Fruit fly (Drosophila melanogaster) whole organism, embryonic: ENCODE results near the gene CG11737.

Source experiments
- Abd-B ChIP-seq: fragments of 200-800 bp; sonication (Bioruptor generic); optimal IDR thresholded peaks from 2 replicates; lab custom pipeline; 2018; ENCODE audit warnings: missing biosample characterization, mild to moderate bottlenecking, missing genetic modification characterization, moderate library complexity
- Asciz ChIP-seq: fragments of 200-800 bp; sonication (Bioruptor generic); optimal IDR thresholded peaks from 2 replicates; lab custom pipeline; 2017; ENCODE audit warnings: missing biosample characterization, mild to moderate bottlenecking, missing genetic modification characterization, missing genetic modification reagents
- Atf-2 ChIP-seq: fragments of 200-800 bp; sonication (Bioruptor generic); optimal IDR thresholded peaks from 2 replicates; lab custom pipeline; 2016; ENCODE audit warnings: missing biosample characterization, missing genetic modification characterization
- Bteb2 ChIP-seq: fragments of 200-800 bp; sonication (Bioruptor generic); optimal IDR thresholded peaks from 2 replicates; lab custom pipeline; 2016; ENCODE audit warnings: missing biosample characterization, missing genetic modification characterization
- CG10366 ChIP-seq: fragments of 200-800 bp; sonication (Bioruptor generic); IDR thresholded peaks from 2 replicates; pipeline ENCODE4 v1.3.6; 2022; ENCODE audit warnings: missing biosample characterization, missing genetic modification characterization
- CG12155 ChIP-seq: fragments of 200-800 bp; sonication (Bioruptor generic); optimal IDR thresholded peaks from 3 replicates; lab custom pipeline; 2016; ENCODE audit warnings: missing biosample characterization, missing genetic modification characterization
- CG12659 ChIP-seq: fragments of 200-800 bp; sonication (Bioruptor generic); optimal IDR thresholded peaks from 3 replicates; lab custom pipeline; 2017; ENCODE audit warnings: mild to moderate bottlenecking, missing biosample characterization, missing genetic modification reagents, missing genetic modification characterization
- CG13287 ChIP-seq: fragments of 200-800 bp; sonication (Bioruptor generic); IDR thresholded peaks from 2 replicates; pipeline ENCODE4 v1.3.6; 2022; ENCODE audit warnings: missing biosample characterization, missing genetic modification characterization; ENCODE audit not compliant: partially characterized antibody
- CG15696 ChIP-seq: fragments of 200-800 bp; sonication (Bioruptor generic); optimal IDR thresholded peaks from 2 replicates; lab custom pipeline; 2019; ENCODE audit warnings: missing biosample characterization, mild to moderate bottlenecking, missing genetic modification characterization, moderate library complexity
- CG1602 ChIP-seq: fragments of 200-800 bp; sonication (Bioruptor generic); optimal IDR thresholded peaks from 3 replicates; lab custom pipeline; 2016; ENCODE audit warnings: missing biosample characterization, missing genetic modification characterization
- CG16779 ChIP-seq: fragments of 200-800 bp; sonication (Bioruptor generic); IDR thresholded peaks from 2 replicates; pipeline ENCODE4 v1.3.6; 2022; ENCODE audit warnings: missing biosample characterization, missing genetic modification characterization
- CG18262 ChIP-seq: fragments of 200-800 bp; optimal IDR thresholded peaks from 3 replicates; lab custom pipeline; 2019; ENCODE audit warnings: missing biosample characterization, mild to moderate bottlenecking, missing genetic modification characterization, moderate library complexity
- CG2202 ChIP-seq: fragments of 200-800 bp; sonication (Bioruptor generic); optimal IDR thresholded peaks from 2 replicates; lab custom pipeline; 2018; ENCODE audit warnings: missing biosample characterization, mild to moderate bottlenecking, missing genetic modification characterization
- CG2875 ChIP-seq: fragments of 200-800 bp; sonication (Bioruptor generic); optimal IDR thresholded peaks from 2 replicates; lab custom pipeline; 2017; ENCODE audit warnings: missing biosample characterization, mild to moderate bottlenecking, missing genetic modification characterization, missing genetic modification reagents
- CG30403 ChIP-seq: fragments of 200-800 bp; sonication (Bioruptor generic); optimal IDR thresholded peaks from 3 replicates; lab custom pipeline; 2016; ENCODE audit warnings: missing biosample characterization, missing genetic modification characterization
- CG3281 ChIP-seq: fragments of 200-800 bp; sonication (Bioruptor generic); optimal IDR thresholded peaks from 3 replicates; lab custom pipeline; 2017; ENCODE audit warnings: missing biosample characterization, mild to moderate bottlenecking, missing genetic modification characterization
- CG4617 ChIP-seq: fragments of 200-800 bp; sonication (Bioruptor generic); optimal IDR thresholded peaks from 3 replicates; lab custom pipeline; 2016; ENCODE audit warnings: missing biosample characterization, missing genetic modification characterization, borderline replicate concordance
- CG6854 ChIP-seq: fragments of 200-800 bp; sonication (Bioruptor generic); optimal IDR thresholded peaks from 3 replicates; lab custom pipeline; 2017; ENCODE audit warnings: missing biosample characterization, mild to moderate bottlenecking, missing genetic modification characterization
- CG7745 ChIP-seq: fragments of 200-800 bp; sonication (Bioruptor generic); optimal IDR thresholded peaks from 2 replicates; lab custom pipeline; 2018; ENCODE audit warnings: missing biosample characterization, mild to moderate bottlenecking, missing genetic modification characterization, moderate library complexity
- CG8388 ChIP-seq: fragments of 200-800 bp; sonication (Bioruptor generic); optimal IDR thresholded peaks from 2 replicates; lab custom pipeline; 2019; ENCODE audit warnings: missing biosample characterization, mild to moderate bottlenecking, missing genetic modification characterization, moderate library complexity
- CG8924 ChIP-seq: fragments of 200-800 bp; optimal IDR thresholded peaks from 3 replicates; lab custom pipeline; 2019; ENCODE audit warnings: missing biosample characterization, mild to moderate bottlenecking, missing genetic modification characterization, moderate library complexity
- CG9797 ChIP-seq: fragments of 200-800 bp; sonication (Bioruptor generic); optimal IDR thresholded peaks from 3 replicates; lab custom pipeline; 2018; ENCODE audit warnings: missing biosample characterization, mild to moderate bottlenecking, missing genetic modification characterization
- CrebB ChIP-seq: fragments of 200-800 bp; sonication (Bioruptor generic); optimal IDR thresholded peaks from 3 replicates; lab custom pipeline; 2018; ENCODE audit warnings: missing biosample characterization, mild to moderate bottlenecking, missing genetic modification characterization
- D ChIP-seq, 2 experiments: fragments of 200-800 bp in 1 of 2; fragments of >200 bp in 1 of 2; sonication (Bioruptor generic) in 1 of 2; optimal IDR thresholded peaks; 2 replicates in 1 of 2; 3 replicates in 1 of 2; lab custom pipeline; 2017; ENCODE audit warnings: mild to moderate bottlenecking in 1 of 2, missing biosample characterization in 1 of 2, missing genetic modification characterization in 1 of 2, missing genetic modification reagents in 1 of 2
- Dbx ChIP-seq: fragments of 200-800 bp; sonication (Bioruptor generic); IDR thresholded peaks from 3 replicates; pipeline ENCODE4 v1.3.6; 2022; ENCODE audit warnings: missing biosample characterization, missing genetic modification characterization
- Deaf1 ChIP-seq: fragments of 200-800 bp; optimal IDR thresholded peaks from 3 replicates; lab custom pipeline; 2019; ENCODE audit warnings: missing biosample characterization, mild to moderate bottlenecking, missing genetic modification characterization, moderate library complexity
- Doc3 ChIP-seq: fragments of 200-800 bp; sonication (Bioruptor generic); IDR thresholded peaks from 3 replicates; pipeline ENCODE4 v1.3.6; 2022; ENCODE audit warnings: missing biosample characterization, missing genetic modification characterization; ENCODE audit not compliant: partially characterized antibody
- H15 ChIP-seq: fragments of 200-800 bp; sonication (Bioruptor generic); IDR thresholded peaks from 3 replicates; pipeline ENCODE4 v1.3.6; 2022; ENCODE audit warnings: missing biosample characterization, missing genetic modification characterization
- HHEX ChIP-seq: fragments of 200-800 bp; sonication (Bioruptor generic); optimal IDR thresholded peaks from 3 replicates; lab custom pipeline; 2017; ENCODE audit warnings: missing biosample characterization, mild to moderate bottlenecking, missing genetic modification characterization, missing genetic modification reagents
- HLH4C ChIP-seq: fragments of 200-800 bp; sonication (Bioruptor generic); IDR thresholded peaks from 3 replicates; pipeline ENCODE4 v1.3.6; 2022; ENCODE audit warnings: missing biosample characterization, missing genetic modification characterization; ENCODE audit not compliant: partially characterized antibody
- MTF-1 ChIP-seq: fragments of 200-800 bp; sonication (Bioruptor generic); optimal IDR thresholded peaks from 2 replicates; lab custom pipeline; 2018; ENCODE audit warnings: missing biosample characterization, mild to moderate bottlenecking, missing genetic modification characterization, borderline replicate concordance
- Myb ChIP-seq: fragments of 200-800 bp; sonication (Bioruptor generic); optimal IDR thresholded peaks from 2 replicates; lab custom pipeline; 2016; ENCODE audit warnings: missing biosample characterization, missing genetic modification characterization
- Neu2 ChIP-seq: fragments of 200-800 bp; sonication (Bioruptor generic); optimal IDR thresholded peaks from 3 replicates; lab custom pipeline; 2016; ENCODE audit warnings: missing biosample characterization, missing genetic modification characterization, borderline replicate concordance
- Nf-YC ChIP-seq: fragments of 200-800 bp; optimal IDR thresholded peaks from 3 replicates; lab custom pipeline; 2019; ENCODE audit warnings: missing biosample characterization, mild to moderate bottlenecking, missing genetic modification characterization, moderate library complexity
- Ptx1 ChIP-seq: fragments of 200-800 bp; sonication (Bioruptor generic); IDR thresholded peaks from 2 replicates; pipeline ENCODE4 v1.3.6; 2022; ENCODE audit warnings: missing biosample characterization, missing genetic modification characterization
- Trl ChIP-seq, 3 experiments: fragments of >200 bp in 2 of 3; fragments of 200-800 bp in 1 of 3; sonication (Bioruptor generic) in 1 of 3; optimal IDR thresholded peaks; 2 replicates in 1 of 3; 3 replicates in 2 of 3; lab custom pipeline; 2016 to 2017; ENCODE audit warnings: missing biosample characterization in 1 of 3, missing genetic modification characterization in 1 of 3
- aop ChIP-seq: fragments of 200-800 bp; sonication (Bioruptor generic); IDR thresholded peaks from 2 replicates; pipeline ENCODE4 v1.3.6; 2022; ENCODE audit warnings: missing biosample characterization, missing genetic modification characterization
- crc ChIP-seq: fragments of 200-800 bp; sonication (Bioruptor generic); optimal IDR thresholded peaks from 2 replicates; lab custom pipeline; 2016; ENCODE audit warnings: missing biosample characterization, missing genetic modification characterization
- dimm ChIP-seq: fragments of 200-800 bp; sonication (Bioruptor generic); IDR thresholded peaks from 2 replicates; pipeline ENCODE4 v1.3.6; 2022; ENCODE audit warnings: missing biosample characterization, missing genetic modification characterization
- en ChIP-seq: fragments of 200-800 bp; sonication (Bioruptor generic); optimal IDR thresholded peaks from 2 replicates; lab custom pipeline; 2016; ENCODE audit warnings: missing biosample characterization, missing genetic modification characterization
- fd96Cb ChIP-seq: fragments of 200-800 bp; sonication (Bioruptor generic); optimal IDR thresholded peaks from 2 replicates; lab custom pipeline; 2018; ENCODE audit warnings: missing biosample characterization, mild to moderate bottlenecking, missing genetic modification characterization, moderate library complexity
- hbn ChIP-seq: fragments of 200-800 bp; sonication (Bioruptor generic); IDR thresholded peaks from 2 replicates; pipeline ENCODE4 v1.3.6; 2022; ENCODE audit warnings: missing biosample characterization, missing genetic modification characterization; ENCODE audit not compliant: partially characterized antibody
- her ChIP-seq: fragments of 200-800 bp; sonication (Bioruptor generic); optimal IDR thresholded peaks from 2 replicates; lab custom pipeline; 2016; ENCODE audit warnings: missing biosample characterization, missing genetic modification characterization
- lbe ChIP-seq: fragments of 200-800 bp; sonication (Bioruptor generic); optimal IDR thresholded peaks from 2 replicates; lab custom pipeline; 2016; ENCODE audit warnings: missing biosample characterization, mild to moderate bottlenecking, missing genetic modification characterization
- mirr ChIP-seq: fragments of 200-800 bp; sonication (Bioruptor generic); optimal IDR thresholded peaks from 3 replicates; lab custom pipeline; 2018; ENCODE audit warnings: missing biosample characterization, mild to moderate bottlenecking, missing genetic modification characterization
- pb ChIP-seq: fragments of 200-800 bp; sonication (Bioruptor generic); optimal IDR thresholded peaks from 3 replicates; lab custom pipeline; 2016; ENCODE audit warnings: missing biosample characterization, missing genetic modification characterization
- stc ChIP-seq: fragments of 200-800 bp; sonication (Bioruptor generic); IDR thresholded peaks from 2 replicates; pipeline ENCODE4 v1.3.6; 2022; ENCODE audit warnings: missing biosample characterization, missing genetic modification characterization
- trem ChIP-seq: fragments of 200-800 bp; optimal IDR thresholded peaks from 3 replicates; lab custom pipeline; 2019; ENCODE audit warnings: missing biosample characterization, mild to moderate bottlenecking, missing genetic modification characterization, moderate library complexity
- zf30C ChIP-seq: fragments of 200-800 bp; sonication (Bioruptor generic); optimal IDR thresholded peaks from 3 replicates; lab custom pipeline; 2018; ENCODE audit warnings: missing biosample characterization, mild to moderate bottlenecking, missing genetic modification characterization

CG11737 gene

dm6 chr3R:8482881-8483280, 34.8 kb upstream of the CG11737 start (continued):
- TF ChIP-seq mirr (GFP tag; lab: Kevin White, UChicago) = peak; percentile 23
- TF ChIP-seq MTF-1 (GFP tag; lab: Kevin White, UChicago) = peak; percentile 59
- peak; percentile 60 for TF ChIP-seq CrebB (tag; lab: Kevin White, UChicago)
- TF ChIP-seq CG12155 = peak; percentile 38
- TF ChIP-seq CG9797 (GFP tag; lab: Kevin White, UChicago) = no peak
- no peak for TF ChIP-seq Neu2 (GFP tag; lab: Kevin White, UChicago)
- TF ChIP-seq Dbx = peak; percentile 72
- TF ChIP-seq trem (tag; lab: Kevin White, UChicago) = no peak
- no peak for TF ChIP-seq HLH4C (GFP tag; lab: Robert Waterston, UW)
- TF ChIP-seq Doc3 (GFP tag; lab: Robert Waterston, UW) = no peak
- no peak; the same call in 1 of the 2 replicates for TF ChIP-seq dimm
- TF ChIP-seq Bteb2 (GFP tag; lab: Kevin White, UChicago) = peak; percentile 3
- peak; percentile 65 for TF ChIP-seq CG30403
- TF ChIP-seq hbn (GFP tag; lab: Robert Waterston, UW) = no peak
- no peak for TF ChIP-seq Myb (GFP tag; lab: Kevin White, UChicago)
- no peak for TF ChIP-seq her (GFP tag; lab: Kevin White, UChicago)
- TF ChIP-seq HHEX (GFP tag; lab: Kevin White, UChicago) = peak; percentile 72
- no peak for TF ChIP-seq Trl (optimal IDR thresholded peaks at IDR 0.05; lab: Kevin White, UChicago)
- TF ChIP-seq Trl (GFP tag; optimal IDR thresholded peaks at IDR 0.05; lab: Kevin White, UChicago) = peak; percentile 71
- no peak for TF ChIP-seq Nf-YC
- peak; percentile 55 for TF ChIP-seq CG8388 (GFP tag; lab: Kevin White, UChicago)
- peak; percentile 52 for TF ChIP-seq CG12659
- no peak for TF ChIP-seq CG16779 (GFP tag; lab: Robert Waterston, UW)
- peak; percentile 70 for TF ChIP-seq Ptx1 (GFP tag; lab: Robert Waterston, UW)
- TF ChIP-seq CG2875 (GFP tag; lab: Kevin White, UChicago) = peak; percentile 47
- TF ChIP-seq H15 (GFP tag; lab: Robert Waterston, UW) = peak; percentile 71; the same call in 2 of the 3 replicates
- peak; percentile 15 for TF ChIP-seq CG6854
- no peak for TF ChIP-seq en (GFP tag; lab: Kevin White, UChicago)
- no peak for TF ChIP-seq CG4617 (GFP tag; lab: Kevin White, UChicago)
- TF ChIP-seq CG15696 = no peak
- peak; percentile 72 for TF ChIP-seq CG3281 (GFP tag; lab: Kevin White, UChicago)
- TF ChIP-seq CG13287 = no peak
- TF ChIP-seq CG18262 (tag; lab: Kevin White, UChicago) = no peak
- no peak for TF ChIP-seq CG7745 (tag; lab: Kevin White, UChicago)
- peak; percentile 48 for TF ChIP-seq Deaf1 (tag; lab: Kevin White, UChicago)
- TF ChIP-seq aop (GFP tag; lab: Robert Waterston, UW) = no peak
- TF ChIP-seq CG1602 (GFP tag; lab: Kevin White, UChicago) = peak; percentile 62
- no peak for TF ChIP-seq lbe (GFP tag; lab: Kevin White, UChicago)
- TF ChIP-seq crc (GFP tag; lab: Kevin White, UChicago) = peak; percentile 25
- TF ChIP-seq CG8924 = peak; percentile 64
- TF ChIP-seq CG2202 (tag; lab: Kevin White, UChicago) = no peak
- TF ChIP-seq D (optimal IDR thresholded peaks at IDR 0.05; lab: Kevin White, UChicago) = no peak
- peak; percentile 65 for TF ChIP-seq D (GFP tag; optimal IDR thresholded peaks at IDR 0.05; lab: Kevin White, UChicago)
- peak; percentile 71 for TF ChIP-seq CG10366
- peak; percentile 52 for TF ChIP-seq Abd-B (GFP tag; lab: Kevin White, UChicago)
- TF ChIP-seq Atf-2 (GFP tag; lab: Kevin White, UChicago) = peak; percentile 34
- peak; percentile 28 for TF ChIP-seq pb (GFP tag; lab: Kevin White, UChicago)
- peak; percentile 73 for TF ChIP-seq fd96Cb
- TF ChIP-seq zf30C (GFP tag; lab: Kevin White, UChicago) = peak; percentile 53
- TF ChIP-seq Asciz (GFP tag; lab: Kevin White, UChicago) = peak; percentile 59
- TF ChIP-seq stc (GFP tag; lab: Robert Waterston, UW) = peak; percentile 56
